Worm (Caenorhabditis elegans) whole organism, young adult: ENCODE data around the gene R160.3.

Experiments used
- B0019.2 ChIP-seq: fragments of 200-800 bp; sonication (Bioruptor generic); conservative IDR thresholded peaks from 2 replicates; pipeline ENCODE4 v1.3.6; 2022; ENCODE audit warnings: missing genetic modification reagents, missing genetic modification characterization, missing compliant biosample characterization
- B0261.1 ChIP-seq: sonication (generic microtip); optimal IDR thresholded peaks from 2 replicates; lab custom pipeline; 2016; ENCODE audit warnings: mild to moderate bottlenecking, missing genetic modification characterization, moderate library complexity, missing compliant biosample characterization
- B0336.3 ChIP-seq: fragments of 200-800 bp; sonication (Bioruptor generic); IDR thresholded peaks from 2 replicates; pipeline ENCODE4 v1.3.6; 2022; ENCODE audit warnings: missing genetic modification characterization, missing compliant biosample characterization
- C06A6.2 ChIP-seq: fragments of 200-800 bp; sonication (Bioruptor generic); conservative IDR thresholded peaks from 2 replicates; pipeline ENCODE4 v1.3.6; 2022; ENCODE audit warnings: missing genetic modification characterization, missing compliant biosample characterization
- C17E4.6 ChIP-seq: fragments of 200-800 bp; sonication (Bioruptor generic); IDR thresholded peaks from 2 replicates; pipeline ENCODE4 v1.3.6; 2022; ENCODE audit warnings: missing genetic modification reagents, missing genetic modification characterization, missing compliant biosample characterization
- D2030.7 ChIP-seq: fragments of 200-800 bp; sonication (Bioruptor generic); IDR thresholded peaks from 2 replicates; pipeline ENCODE4 v1.3.6; 2022; ENCODE audit warnings: missing genetic modification reagents, missing genetic modification characterization, missing compliant biosample characterization
- F23B12.7 ChIP-seq: sonication (generic microtip); optimal IDR thresholded peaks from 2 replicates; lab custom pipeline; 2017; ENCODE audit warnings: missing genetic modification characterization, mild to moderate bottlenecking, missing compliant biosample characterization, antibody characterized with exemption, moderate library complexity; ENCODE audit not compliant: insufficient read depth
- F37B4.10 ChIP-seq: fragments of 200-800 bp; sonication (Bioruptor generic); IDR thresholded peaks from 2 replicates; pipeline ENCODE4 v1.3.6; 2022; ENCODE audit warnings: missing genetic modification characterization, missing compliant biosample characterization
- Y53G8AR.9 ChIP-seq: fragments of 200-800 bp; sonication (Bioruptor generic); conservative IDR thresholded peaks from 2 replicates; pipeline ENCODE4 v1.3.6; 2022; ENCODE audit warnings: missing genetic modification reagents, missing genetic modification characterization, missing compliant biosample characterization
- Y95B8A.8 ChIP-seq: fragments of 200-800 bp; sonication (Bioruptor generic); IDR thresholded peaks from 2 replicates; pipeline ENCODE4 v1.3.6; 2022; ENCODE audit warnings: missing genetic modification reagents, missing genetic modification characterization, missing compliant biosample characterization
- ZK185.1 ChIP-seq: sonication (generic microtip); optimal IDR thresholded peaks from 2 replicates; lab custom pipeline; 2016; ENCODE audit warnings: mild to moderate bottlenecking, missing genetic modification characterization, missing compliant biosample characterization; ENCODE audit not compliant: poor library complexity, severe bottlenecking
- akir-1 ChIP-seq: fragments of 200-800 bp; sonication (Bioruptor generic); optimal IDR thresholded peaks from 2 replicates; lab custom pipeline; 2018; ENCODE audit warnings: mild to moderate bottlenecking, missing genetic modification characterization, moderate library complexity, missing compliant biosample characterization
- atf-7 ChIP-seq: sonication (generic microtip); optimal IDR thresholded peaks from 2 replicates; lab custom pipeline; 2017; ENCODE audit warnings: mild to moderate bottlenecking, missing genetic modification characterization, missing compliant biosample characterization
- attf-3 ChIP-seq: fragments of 200-800 bp; sonication (Bioruptor generic); conservative IDR thresholded peaks from 2 replicates; pipeline ENCODE4 v1.3.6; 2022; ENCODE audit warnings: missing genetic modification reagents, missing genetic modification characterization, missing compliant biosample characterization
- bed-1 ChIP-seq: fragments of 200-800 bp; sonication (Bioruptor generic); IDR thresholded peaks from 2 replicates; pipeline ENCODE4 v1.3.6; 2022; ENCODE audit warnings: missing genetic modification reagents, missing genetic modification characterization, missing compliant biosample characterization
- cebp-2 ChIP-seq: fragments of 200-800 bp; sonication (Bioruptor generic); IDR thresholded peaks from 2 replicates; pipeline ENCODE4 v1.3.6; 2022; ENCODE audit warnings: missing genetic modification characterization, missing compliant biosample characterization
- ceh-27 ChIP-seq: fragments of 200-800 bp; sonication (Bioruptor generic); optimal IDR thresholded peaks from 2 replicates; lab custom pipeline; 2018; ENCODE audit warnings: mild to moderate bottlenecking, missing genetic modification characterization, moderate library complexity, missing compliant biosample characterization
- ceh-58 ChIP-seq: fragments of 200-800 bp; sonication (Bioruptor generic); IDR thresholded peaks from 2 replicates; pipeline ENCODE4 v1.3.6; 2022; ENCODE audit warnings: missing genetic modification characterization, missing compliant biosample characterization
- ets-4 ChIP-seq: fragments of 200-800 bp; sonication (Bioruptor generic); optimal IDR thresholded peaks from 2 replicates; lab custom pipeline; 2018; ENCODE audit warnings: mild to moderate bottlenecking, missing genetic modification characterization, missing compliant biosample characterization
- fkh-3 ChIP-seq: sonication (generic microtip); optimal IDR thresholded peaks from 2 replicates; lab custom pipeline; 2016; ENCODE audit warnings: mild to moderate bottlenecking, missing genetic modification characterization, missing compliant biosample characterization
- hlh-26 ChIP-seq: fragments of 200-800 bp; sonication (Bioruptor generic); conservative IDR thresholded peaks from 2 replicates; pipeline ENCODE4 v1.3.6; 2022; ENCODE audit warnings: missing genetic modification reagents, missing genetic modification characterization, missing compliant biosample characterization
- hrde-1 ChIP-seq: sonication (generic microtip); optimal IDR thresholded peaks from 2 replicates; lab custom pipeline; 2016; ENCODE audit warnings: missing genetic modification characterization, mild to moderate bottlenecking, missing compliant biosample characterization, moderate library complexity, missing genotype, missing genetic modification reagents, borderline replicate concordance
- lin-35 ChIP-seq, 3 experiments: fragments of 150-350 bp in 2 of 3; sonication (generic microtip) in 1 of 3; optimal IDR thresholded peaks; 2 replicates each; lab custom pipeline; 2014 to 2018; ENCODE audit warnings: missing biosample characterization in 3 of 3, missing genetic modification characterization in 3 of 3, missing genetic modification reagents in 3 of 3
- lin-40 ChIP-seq: sonication (generic microtip); optimal IDR thresholded peaks from 2 replicates; lab custom pipeline; 2016; ENCODE audit warnings: missing genetic modification characterization, mild to moderate bottlenecking, missing compliant biosample characterization, missing genotype, missing genetic modification reagents
- lin-54 ChIP-seq: fragments of 200-800 bp; sonication (Bioruptor generic); optimal IDR thresholded peaks from 2 replicates; lab custom pipeline; 2018; ENCODE audit warnings: mild to moderate bottlenecking, missing genetic modification characterization, missing compliant biosample characterization
- lir-1 ChIP-seq: fragments of 200-800 bp; sonication (Bioruptor generic); conservative IDR thresholded peaks from 2 replicates; pipeline ENCODE4 v1.3.6; 2022; ENCODE audit warnings: missing genetic modification reagents, missing genetic modification characterization, missing compliant biosample characterization
- lsl-1 ChIP-seq: fragments of 200-800 bp; sonication (Bioruptor generic); optimal IDR thresholded peaks from 2 replicates; lab custom pipeline; 2018; ENCODE audit warnings: mild to moderate bottlenecking, missing genetic modification characterization, moderate library complexity, missing compliant biosample characterization
- madf-3 ChIP-seq: fragments of 200-800 bp; sonication (Bioruptor generic); IDR thresholded peaks from 2 replicates; pipeline ENCODE4 v1.3.6; 2022; ENCODE audit warnings: missing genetic modification reagents, missing genetic modification characterization, missing compliant biosample characterization
- madf-6 ChIP-seq: fragments of 200-800 bp; sonication (Bioruptor generic); IDR thresholded peaks from 2 replicates; pipeline ENCODE4 v1.3.6; 2022; ENCODE audit warnings: missing genetic modification reagents, missing genetic modification characterization, missing compliant biosample characterization
- mcd-1 ChIP-seq: fragments of 200-800 bp; sonication (Bioruptor generic); IDR thresholded peaks from 2 replicates; pipeline ENCODE4 v1.3.6; 2022; ENCODE audit warnings: missing genetic modification reagents, missing genetic modification characterization, missing compliant biosample characterization
- nfyb-1 ChIP-seq: fragments of 200-800 bp; sonication (Bioruptor generic); IDR thresholded peaks from 2 replicates; pipeline ENCODE4 v1.3.6; 2022; ENCODE audit warnings: missing genetic modification reagents, missing genetic modification characterization, missing compliant biosample characterization
- nhr-120 ChIP-seq: fragments of 200-800 bp; sonication (Bioruptor generic); IDR thresholded peaks from 2 replicates; pipeline ENCODE4 v1.3.6; 2022; ENCODE audit warnings: missing genetic modification characterization, missing compliant biosample characterization
- nhr-80 ChIP-seq: sonication (generic microtip); optimal IDR thresholded peaks from 2 replicates; lab custom pipeline; 2016; ENCODE audit warnings: missing genetic modification characterization, missing compliant biosample characterization
- pbrm-1 ChIP-seq: fragments of 200-800 bp; sonication (Bioruptor generic); IDR thresholded peaks from 2 replicates; pipeline ENCODE4 v1.3.6; 2022; ENCODE audit warnings: missing genetic modification reagents, missing genetic modification characterization, missing compliant biosample characterization
- rcor-1 ChIP-seq: fragments of 200-800 bp; sonication (Bioruptor generic); IDR thresholded peaks from 2 replicates; pipeline ENCODE4 v1.3.6; 2022; ENCODE audit warnings: missing genetic modification reagents, missing genetic modification characterization, missing compliant biosample characterization
- somi-1 ChIP-seq: fragments of 200-800 bp; sonication (Bioruptor generic); optimal IDR thresholded peaks from 2 replicates; lab custom pipeline; 2018; ENCODE audit warnings: mild to moderate bottlenecking, missing genetic modification characterization, missing compliant biosample characterization
- tbp1 ChIP-seq: fragments of 200-800 bp; sonication (Bioruptor generic); optimal IDR thresholded peaks from 2 replicates; lab custom pipeline; 2018; ENCODE audit warnings: mild to moderate bottlenecking, missing genetic modification characterization, missing compliant biosample characterization
- ztf-18 ChIP-seq: sonication (generic microtip); optimal IDR thresholded peaks from 2 replicates; lab custom pipeline; 2016; ENCODE audit warnings: missing genotype, mild to moderate bottlenecking, missing genetic modification characterization, missing compliant biosample characterization
- ztf-26 ChIP-seq: sonication (generic microtip); optimal IDR thresholded peaks from 2 replicates; lab custom pipeline; 2017; ENCODE audit warnings: missing genetic modification characterization, missing compliant biosample characterization

R160.3 gene

DNA sequence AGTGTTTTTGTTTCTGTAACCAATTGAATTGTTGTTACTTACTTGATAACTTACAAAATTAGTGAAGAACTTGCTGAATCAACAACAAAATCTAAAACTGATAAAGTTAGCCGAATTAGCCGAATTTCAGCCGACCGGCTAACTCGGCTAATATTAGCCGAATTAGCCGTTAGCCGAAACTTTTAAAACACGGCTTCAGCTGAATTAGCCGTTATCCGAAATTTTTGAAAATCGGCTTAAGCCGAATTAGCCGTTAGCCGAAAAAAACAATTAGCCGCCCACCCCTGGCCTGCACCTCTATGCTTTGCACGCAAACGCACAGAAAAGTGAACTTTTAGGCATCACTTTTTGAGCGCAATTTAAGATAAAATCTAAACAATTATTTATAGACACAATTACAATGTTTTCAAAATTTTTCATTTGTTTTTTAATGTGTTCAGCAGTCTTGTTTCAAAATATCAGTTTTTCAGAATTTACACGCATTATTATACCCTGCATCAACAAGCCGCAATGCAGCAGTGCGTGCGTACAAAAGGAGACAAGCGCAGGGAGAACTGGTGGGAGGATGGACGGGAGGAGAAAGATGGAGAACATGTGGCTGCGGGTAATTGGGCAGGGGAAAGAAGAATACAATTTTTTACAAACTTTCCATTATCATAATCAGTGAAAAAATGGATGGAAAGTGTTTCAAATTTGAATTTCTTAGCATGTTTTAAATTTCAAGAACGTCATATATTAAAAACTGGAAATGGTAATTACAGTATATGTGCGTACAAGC lies 29.1 kb upstream of the R160.3 start (continued):
- TF ChIP-seq attf-3 (GFP tag; lab: Robert Waterston, UW) (no peak), bed-1 (GFP tag; lab: Robert Waterston, UW) (no peak), ztf-18 (tag; lab: Kevin White, UChicago) (no peak), B0261.1 (tag; lab: Kevin White, UChicago) (peak; percentile 22), D2030.7 (no peak), Y53G8AR.9 (GFP tag; lab: Robert Waterston, UW) (peak; percentile 58; the same call in 1 of the 2 replicates), B0336.3 (GFP tag; lab: Robert Waterston, UW) (no peak), fkh-3 (tag; lab: Kevin White, UChicago) (no peak), lin-40 (tag; lab: Kevin White, UChicago) (peak; percentile 92), Y95B8A.8 (GFP tag; lab: Robert Waterston, UW) (no peak), nfyb-1 (GFP tag; lab: Robert Waterston, UW) (0 out of 2 replicates have a peak, but pooled peaks have one; percentile 42), ztf-26 (tag; lab: Kevin White, UChicago) (peak; percentile 84), ceh-27 (peak; percentile 57), rcor-1 (GFP tag; lab: Robert Waterston, UW) (peak; percentile 56), madf-3 (no peak), hlh-26 (no peak), tbp1 (peak; percentile 62), F37B4.10 (GFP tag; lab: Robert Waterston, UW) (no peak), C17E4.6 (GFP tag; lab: Robert Waterston, UW) (no peak), nhr-120 (GFP tag; lab: Robert Waterston, UW) (no peak), atf-7 (tag; lab: Kevin White, UChicago) (peak; percentile 41), ceh-58 (GFP tag; lab: Robert Waterston, UW) (no peak), lin-54 (peak; percentile 54), F23B12.7 (tag; lab: Kevin White, UChicago) (peak; percentile 76), C06A6.2 (peak; percentile 45; the same call in 1 of the 2 replicates), cebp-2 (no peak), ets-4 (GFP tag; lab: Kevin White, UChicago) (no peak), lin-35 (GFP tag; optimal IDR thresholded peaks at IDR 0.05; lab: Kevin White, UChicago) (peak in 1 of 3 experiments; percentile 73), akir-1 (GFP tag; lab: Kevin White, UChicago) (no peak), lir-1 (GFP tag; lab: Robert Waterston, UW) (0 out of 2 replicates have a peak, but pooled peaks have one; percentile 27), pbrm-1 (GFP tag; lab: Robert Waterston, UW) (peak; percentile 50; the same call in 1 of the 2 replicates), madf-6 (GFP tag; lab: Robert Waterston, UW) (no peak), B0019.2 (GFP tag; lab: Robert Waterston, UW) (no peak), ZK185.1 (tag; lab: Kevin White, UChicago) (peak; percentile 68), lsl-1 (no peak), somi-1 (GFP tag; lab: Kevin White, UChicago) (no peak), hrde-1 (no peak), mcd-1 (GFP tag; lab: Robert Waterston, UW) (peak; percentile 55), nhr-80 (tag; lab: Kevin White, UChicago) (peak; percentile 78)
- TF ChIP-seq, all 124 proteins: peak for 23
